Worm (Caenorhabditis elegans) whole organism, late embryonic: Measurements from ENCODE around the gene unc-61.

Source experiments
- T23F11.4 ChIP-seq: fragments of 200-800 bp; sonication (Bioruptor generic); optimal IDR thresholded peaks from 2 replicates; lab custom pipeline; 2018; ENCODE audit warnings: mild to moderate bottlenecking, missing genetic modification characterization, missing compliant biosample characterization
- ahr-1 ChIP-seq: sonication (generic microtip); optimal IDR thresholded peaks from 2 replicates; lab custom pipeline; 2016; ENCODE audit warnings: missing genetic modification characterization, missing compliant biosample characterization
- ama-1 ChIP-seq: fragments of 150-350 bp; optimal IDR thresholded peaks from 2 replicates; lab custom pipeline; 2014
- ceh-19 ChIP-seq: fragments of 200-800 bp; sonication (Bioruptor generic); optimal IDR thresholded peaks from 2 replicates; lab custom pipeline; 2018; ENCODE audit warnings: mild to moderate bottlenecking, missing genetic modification characterization, missing compliant biosample characterization
- ceh-2 ChIP-seq: sonication (generic microtip); optimal IDR thresholded peaks from 2 replicates; lab custom pipeline; 2016; ENCODE audit warnings: missing genotype, missing genetic modification characterization, missing compliant biosample characterization
- ceh-24 ChIP-seq: sonication (generic microtip); optimal IDR thresholded peaks from 2 replicates; lab custom pipeline; 2016; ENCODE audit warnings: mild to moderate bottlenecking, missing genetic modification characterization, missing compliant biosample characterization
- ceh-31 ChIP-seq: sonication (generic microtip); optimal IDR thresholded peaks from 2 replicates; lab custom pipeline; 2016; ENCODE audit warnings: missing genetic modification characterization, missing compliant biosample characterization
- ceh-6 ChIP-seq: fragments of 200-800 bp; sonication (Bioruptor generic); optimal IDR thresholded peaks from 2 replicates; lab custom pipeline; 2018; ENCODE audit warnings: mild to moderate bottlenecking, missing genetic modification characterization, missing compliant biosample characterization
- ceh-9 ChIP-seq: sonication (generic microtip); optimal IDR thresholded peaks from 2 replicates; lab custom pipeline; 2016; ENCODE audit warnings: mild to moderate bottlenecking, missing genetic modification characterization, inconsistent platforms, missing compliant biosample characterization
- che-1 ChIP-seq: sonication (generic microtip); optimal IDR thresholded peaks from 2 replicates; lab custom pipeline; 2016; ENCODE audit warnings: mild to moderate bottlenecking, missing genetic modification characterization, missing compliant biosample characterization
- dve-1 ChIP-seq: sonication (generic microtip); optimal IDR thresholded peaks from 2 replicates; lab custom pipeline; 2017; ENCODE audit warnings: antibody characterized with exemption, mild to moderate bottlenecking, missing genetic modification characterization, missing compliant biosample characterization
- elt-2 ChIP-seq: sonication (generic microtip); optimal IDR thresholded peaks from 2 replicates; lab custom pipeline; 2016; ENCODE audit warnings: missing genetic modification reagents, missing genetic modification characterization, missing compliant biosample characterization
- elt-4 ChIP-seq: sonication (generic microtip); optimal IDR thresholded peaks from 2 replicates; lab custom pipeline; 2016; ENCODE audit warnings: missing genetic modification characterization, missing compliant biosample characterization
- ets-4 ChIP-seq: sonication (generic microtip); optimal IDR thresholded peaks from 2 replicates; lab custom pipeline; 2016; ENCODE audit warnings: missing genetic modification characterization, missing compliant biosample characterization
- fkh-10 ChIP-seq: fragments of 150-350 bp; optimal IDR thresholded peaks from 2 replicates; lab custom pipeline; 2014; ENCODE audit warnings: missing biosample characterization, missing genetic modification reagents, missing genetic modification characterization
- fkh-6 ChIP-seq: sonication (generic microtip); optimal IDR thresholded peaks from 2 replicates; lab custom pipeline; 2016; ENCODE audit warnings: missing genetic modification characterization, missing compliant biosample characterization
- hlh-13 ChIP-seq: fragments of 200-800 bp; sonication (Bioruptor generic); optimal IDR thresholded peaks from 2 replicates; lab custom pipeline; 2018; ENCODE audit warnings: mild to moderate bottlenecking, missing genetic modification characterization, missing compliant biosample characterization
- hlh-15 ChIP-seq: sonication (generic microtip); optimal IDR thresholded peaks from 2 replicates; lab custom pipeline; 2016; ENCODE audit warnings: missing genetic modification characterization, missing compliant biosample characterization
- hlh-30 ChIP-seq: sonication (generic microtip); optimal IDR thresholded peaks from 2 replicates; lab custom pipeline; 2017; ENCODE audit warnings: antibody characterized with exemption, missing genetic modification characterization, missing compliant biosample characterization; ENCODE audit not compliant: insufficient read depth
- hlh-6 ChIP-seq: sonication (generic microtip); optimal IDR thresholded peaks from 2 replicates; lab custom pipeline; 2016; ENCODE audit warnings: missing genotype, missing genetic modification characterization, missing compliant biosample characterization
- hlh-8 ChIP-seq: sonication (generic microtip); optimal IDR thresholded peaks from 2 replicates; lab custom pipeline; 2016; ENCODE audit warnings: missing genotype, missing genetic modification characterization, missing compliant biosample characterization
- lim-6 ChIP-seq: sonication (generic microtip); optimal IDR thresholded peaks from 2 replicates; lab custom pipeline; 2016; ENCODE audit warnings: missing genetic modification characterization, missing compliant biosample characterization
- nfya-1 ChIP-seq: sonication (generic microtip); optimal IDR thresholded peaks from 2 replicates; lab custom pipeline; 2017; ENCODE audit warnings: missing genetic modification characterization, mild to moderate bottlenecking, missing compliant biosample characterization, antibody characterized with exemption, moderate library complexity
- pag-3 ChIP-seq: sonication (generic microtip); optimal IDR thresholded peaks from 2 replicates; lab custom pipeline; 2016; ENCODE audit warnings: missing compliant biosample characterization, missing genetic modification characterization, borderline replicate concordance
- pat-9 ChIP-seq: fragments of 200-800 bp; sonication (Bioruptor generic); optimal IDR thresholded peaks from 2 replicates; lab custom pipeline; 2018; ENCODE audit warnings: mild to moderate bottlenecking, missing genetic modification characterization, moderate library complexity, missing compliant biosample characterization
- pax-1 ChIP-seq: fragments of 150-350 bp; optimal IDR thresholded peaks from 2 replicates; lab custom pipeline; 2014; ENCODE audit warnings: missing biosample characterization, missing genetic modification characterization
- pha-2 ChIP-seq: sonication (generic microtip); optimal IDR thresholded peaks from 2 replicates; lab custom pipeline; 2017; ENCODE audit warnings: mild to moderate bottlenecking, missing genetic modification characterization, missing compliant biosample characterization
- pha-4 ChIP-seq: fragments of 150-350 bp; optimal IDR thresholded peaks from 2 replicates; lab custom pipeline; 2018; ENCODE audit warnings: missing biosample characterization, missing genetic modification reagents, missing genetic modification characterization
- pqm-1 ChIP-seq: sonication (generic microtip); optimal IDR thresholded peaks from 2 replicates; lab custom pipeline; 2016; ENCODE audit warnings: missing genetic modification characterization, missing compliant biosample characterization
- pros-1 ChIP-seq: fragments of 150-350 bp; optimal IDR thresholded peaks from 2 replicates; lab custom pipeline; 2014; ENCODE audit warnings: missing biosample characterization, missing genetic modification reagents, missing genetic modification characterization
- ref-2 ChIP-seq: sonication (generic microtip); optimal IDR thresholded peaks from 2 replicates; lab custom pipeline; 2016; ENCODE audit warnings: missing genetic modification characterization, missing compliant biosample characterization
- rnt-1 ChIP-seq: sonication (generic microtip); optimal IDR thresholded peaks from 2 replicates; lab custom pipeline; 2016; ENCODE audit warnings: missing genetic modification characterization, missing compliant biosample characterization
- sdc-2 ChIP-seq: sonication (generic microtip); optimal IDR thresholded peaks from 2 replicates; lab custom pipeline; 2016; ENCODE audit warnings: missing genotype, missing genetic modification characterization, missing compliant biosample characterization
- sox-4 ChIP-seq: sonication (generic microtip); optimal IDR thresholded peaks from 2 replicates; lab custom pipeline; 2017; ENCODE audit warnings: mild to moderate bottlenecking, missing genetic modification characterization, inconsistent platforms, missing compliant biosample characterization
- syd-9 ChIP-seq: sonication (generic microtip); optimal IDR thresholded peaks from 2 replicates; lab custom pipeline; 2016; ENCODE audit warnings: mild to moderate bottlenecking, missing genetic modification characterization, moderate library complexity, missing compliant biosample characterization
- tbx-7 ChIP-seq: sonication (generic microtip); optimal IDR thresholded peaks from 2 replicates; lab custom pipeline; 2016; ENCODE audit warnings: missing genotype, missing genetic modification characterization, missing compliant biosample characterization
- ttx-3 ChIP-seq: sonication (generic microtip); optimal IDR thresholded peaks from 2 replicates; lab custom pipeline; 2016; ENCODE audit warnings: missing genetic modification reagents, missing genetic modification characterization, missing compliant biosample characterization
- unc-42 ChIP-seq: sonication (generic microtip); optimal IDR thresholded peaks from 2 replicates; lab custom pipeline; 2016; ENCODE audit warnings: missing genotype, missing genetic modification characterization, missing compliant biosample characterization
- zip-5 ChIP-seq: sonication (generic microtip); optimal IDR thresholded peaks from 2 replicates; lab custom pipeline; 2016; ENCODE audit warnings: missing genetic modification characterization, missing compliant biosample characterization
- ztf-16 ChIP-seq: sonication (generic microtip); optimal IDR thresholded peaks from 2 replicates; lab custom pipeline; 2017; ENCODE audit warnings: missing genetic modification characterization, missing compliant biosample characterization

unc-61 gene

DNA sequence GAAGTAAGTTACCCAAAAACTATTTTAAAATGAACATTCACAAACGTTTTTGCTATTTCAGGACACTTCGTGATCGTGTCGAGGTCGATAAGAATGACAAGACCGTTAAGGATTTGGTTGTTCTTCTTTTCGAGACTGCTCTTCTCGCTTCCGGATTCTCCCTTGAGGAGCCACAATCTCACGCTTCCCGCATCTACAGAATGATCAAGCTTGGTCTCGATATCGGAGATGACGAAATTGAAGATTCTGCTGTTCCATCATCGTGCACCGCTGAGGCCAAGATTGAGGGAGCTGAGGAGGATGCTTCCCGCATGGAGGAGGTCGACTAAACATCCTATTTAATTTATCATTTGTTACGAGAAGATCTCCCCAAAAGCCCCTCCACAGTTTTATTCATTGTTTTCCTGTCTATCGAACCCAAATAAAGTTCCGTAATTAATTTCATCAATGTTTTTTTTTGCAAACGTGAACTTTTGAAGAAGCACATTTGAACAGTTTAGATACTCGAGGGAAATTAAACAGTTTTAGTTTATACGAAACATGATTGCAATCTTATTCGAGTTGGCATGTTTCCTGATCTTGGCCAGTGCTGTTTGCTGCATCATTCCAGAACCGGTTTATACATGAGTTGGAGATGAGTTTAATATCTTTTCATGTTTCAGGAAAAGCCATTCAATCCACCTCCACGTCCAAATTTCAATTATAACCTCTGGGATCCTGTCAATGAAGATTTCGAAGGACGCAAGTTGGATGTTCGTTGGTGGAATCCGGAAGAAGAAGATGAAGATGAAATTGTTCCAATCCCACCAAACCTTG, 45.7 kb downstream of the unc-61 start, which contains the start of gene C47E8.11:
TSS of gene C47E8.11 (plus strand) at position 520 of the 816 bp plus-strand sequence.
- TF ChIP-seq fkh-10 (GFP tag; lab: Kevin White, UChicago), result no peak
- TF ChIP-seq nfya-1 (tag; lab: Kevin White, UChicago), result peak; percentile 12

DNA sequence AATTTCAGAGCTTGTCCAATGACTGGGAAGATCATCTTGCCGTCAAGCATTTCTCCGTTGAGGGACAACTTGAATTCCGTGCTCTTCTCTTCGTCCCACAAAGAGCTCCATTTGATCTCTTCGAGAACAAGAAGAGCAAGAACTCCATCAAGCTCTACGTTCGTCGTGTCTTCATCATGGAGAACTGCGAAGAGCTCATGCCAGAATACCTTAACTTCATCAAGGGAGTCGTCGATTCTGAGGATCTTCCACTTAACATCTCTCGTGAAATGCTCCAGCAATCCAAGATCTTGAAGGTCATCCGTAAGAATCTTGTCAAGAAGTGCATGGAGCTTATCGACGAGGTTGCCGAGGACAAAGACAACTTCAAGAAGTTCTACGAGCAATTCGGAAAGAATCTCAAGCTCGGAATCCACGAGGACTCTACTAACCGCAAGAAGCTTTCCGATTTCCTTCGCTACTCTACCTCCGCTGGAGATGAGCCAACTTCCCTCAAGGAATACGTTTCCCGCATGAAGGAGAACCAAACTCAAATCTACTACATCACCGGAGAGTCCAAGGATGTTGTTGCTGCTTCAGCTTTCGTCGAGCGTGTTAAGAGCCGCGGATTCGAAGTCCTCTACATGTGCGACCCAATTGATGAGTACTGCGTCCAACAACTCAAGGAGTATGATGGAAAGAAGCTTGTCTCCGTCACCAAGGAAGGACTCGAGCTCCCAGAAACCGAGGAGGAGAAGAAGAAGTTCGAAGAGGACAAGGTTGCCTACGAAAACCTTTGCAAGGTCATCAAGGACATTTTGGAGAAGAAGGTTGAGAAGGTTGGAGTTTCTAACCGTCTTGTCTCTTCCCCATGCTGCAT, 46.7 kb downstream of the unc-61 start:
- TF ChIP-seq T23F11.4, result peak; percentile 2
- TF ChIP-seq sox-4 (tag; lab: Kevin White, UChicago), result no peak
- no peak for TF ChIP-seq hlh-6
- TF ChIP-seq rnt-1 (tag; lab: Kevin White, UChicago), result no peak

ce11 chrV:14686231-14687105, 47.6 kb downstream of the unc-61 start:
- TF ChIP-seq hlh-6 (peak; percentile 8), pqm-1 (peak; percentile 4), hlh-13 (GFP tag; lab: Kevin White, UChicago) (no peak)

ce11 chrV:14685435-14686058, 48.5 kb downstream of the unc-61 start, which contains the start of gene C47E8.4:
Gene C47E8.4, minus strand, starts transcription at chrV:14685485.
- TF ChIP-seq pha-2 (tag; lab: Kevin White, UChicago) (peak; percentile 52), ceh-9 (tag; lab: Kevin White, UChicago) (no peak), ets-4 (tag; lab: Kevin White, UChicago) (peak; percentile 94), ttx-3 (tag; lab: Kevin White, UChicago) (peak; percentile 47), pax-1 (tag; lab: Kevin White, UChicago) (peak; percentile 87), unc-42 (peak; percentile 96), ama-1 (lab: Kevin White, UChicago) (no peak), ceh-2 (tag; lab: Kevin White, UChicago) (peak; percentile 96), ref-2 (tag; lab: Kevin White, UChicago) (peak; percentile 98), ztf-16 (peak; percentile 63), ceh-31 (tag; lab: Kevin White, UChicago) (peak; percentile 98), nfya-1 (tag; lab: Kevin White, UChicago) (peak; percentile 100), hlh-30 (tag; lab: Kevin White, UChicago) (peak; percentile 33), ceh-6 (GFP tag; lab: Kevin White, UChicago) (no peak), pat-9 (tag; lab: Kevin White, UChicago) (no peak), hlh-8 (peak; percentile 92), pqm-1 (peak; percentile 85), pha-4 (no peak), zip-5 (tag; lab: Kevin White, UChicago) (peak; percentile 72), hlh-6 (no peak), sdc-2 (tag; lab: Kevin White, UChicago) (peak; percentile 64), pros-1 (tag; lab: Kevin White, UChicago) (peak; percentile 64), che-1 (peak; percentile 6), ceh-24 (tag; lab: Kevin White, UChicago) (no peak), elt-4 (no peak), dve-1 (peak; percentile 93), ahr-1 (tag; lab: Kevin White, UChicago) (no peak), hlh-15 (tag; lab: Kevin White, UChicago) (no peak), rnt-1 (tag; lab: Kevin White, UChicago) (peak; percentile 93), tbx-7 (peak; percentile 95), pag-3 (no peak), ceh-19 (GFP tag; lab: Kevin White, UChicago) (no peak), lim-6 (peak; percentile 50), elt-2 (tag; lab: Kevin White, UChicago) (peak; percentile 85), fkh-6 (tag; lab: Kevin White, UChicago) (peak; percentile 69), syd-9 (tag; lab: Kevin White, UChicago) (peak; percentile 53)
